Fruit fly (Drosophila melanogaster): Measurements from ENCODE around the gene wnd.
A peak's percentile ranks its signal among the peaks of the same experiment; 100 is the strongest.

wnd gene

DNA sequence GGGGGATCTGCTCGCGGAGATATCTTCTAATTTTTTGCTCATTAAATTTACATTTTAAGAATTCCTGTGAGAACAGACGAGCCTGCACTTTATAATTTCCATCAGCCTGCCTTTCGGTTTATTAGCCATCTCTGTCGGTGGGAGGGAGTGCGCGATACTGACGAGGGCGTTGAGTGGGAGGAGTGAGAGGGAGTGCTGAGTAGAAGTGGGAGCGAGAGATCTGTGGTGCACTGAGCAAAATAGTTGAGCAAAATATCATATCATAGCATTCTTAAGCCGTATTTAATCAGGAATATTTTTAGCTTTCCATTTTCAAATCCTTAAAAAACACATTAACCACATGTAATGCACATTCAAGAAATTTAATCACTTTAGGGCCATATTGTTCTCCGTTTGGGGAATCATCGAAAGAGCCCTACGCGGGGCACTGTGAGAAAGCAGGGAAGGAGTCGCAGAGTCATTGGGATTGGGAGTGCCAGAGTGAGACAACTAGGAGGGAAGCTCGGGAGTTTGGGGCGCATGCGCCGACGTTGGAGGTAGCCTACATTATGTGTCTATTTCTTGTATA, 29.6 kb upstream of the wnd start (continued):
- no peak for TF ChIP-seq Scr (GFP tag; IDR thresholded peaks at IDR 0.05; ENCODE audit: partially characterized antibody)
- 0 out of 2 replicates have a peak, but pooled peaks have one; percentile 9 for TF ChIP-seq CG14441 (GFP tag; IDR thresholded peaks at IDR 0.05)
- no peak for TF ChIP-seq chm (GFP tag; IDR thresholded peaks at IDR 0.05)
- no peak for TF ChIP-seq CG13287 (GFP tag; IDR thresholded peaks at IDR 0.05; ENCODE audit: partially characterized antibody)
- no peak for TF ChIP-seq wek (GFP tag; optimal IDR thresholded peaks at IDR 0.05)
- TF ChIP-seq CG32532 (GFP tag; IDR thresholded peaks at IDR 0.05) = no peak
- no peak for TF ChIP-seq D (optimal IDR thresholded peaks at IDR 0.05)
- TF ChIP-seq D (GFP tag; optimal IDR thresholded peaks at IDR 0.05) = no peak
- no peak for TF ChIP-seq YL-1 (GFP tag; optimal IDR thresholded peaks at IDR 0.05)
- no peak for TF ChIP-seq grn (GFP tag; optimal IDR thresholded peaks at IDR 0.05)
- peak; percentile 85 for TF ChIP-seq Nf-YB (GFP tag; optimal IDR thresholded peaks at IDR 0.05)
- no peak for TF ChIP-seq ato (GFP tag; IDR thresholded peaks at IDR 0.05; ENCODE audit: partially characterized antibody)
- TF ChIP-seq Nf-YC (tag; optimal IDR thresholded peaks at IDR 0.05) = peak; percentile 85

DNA sequence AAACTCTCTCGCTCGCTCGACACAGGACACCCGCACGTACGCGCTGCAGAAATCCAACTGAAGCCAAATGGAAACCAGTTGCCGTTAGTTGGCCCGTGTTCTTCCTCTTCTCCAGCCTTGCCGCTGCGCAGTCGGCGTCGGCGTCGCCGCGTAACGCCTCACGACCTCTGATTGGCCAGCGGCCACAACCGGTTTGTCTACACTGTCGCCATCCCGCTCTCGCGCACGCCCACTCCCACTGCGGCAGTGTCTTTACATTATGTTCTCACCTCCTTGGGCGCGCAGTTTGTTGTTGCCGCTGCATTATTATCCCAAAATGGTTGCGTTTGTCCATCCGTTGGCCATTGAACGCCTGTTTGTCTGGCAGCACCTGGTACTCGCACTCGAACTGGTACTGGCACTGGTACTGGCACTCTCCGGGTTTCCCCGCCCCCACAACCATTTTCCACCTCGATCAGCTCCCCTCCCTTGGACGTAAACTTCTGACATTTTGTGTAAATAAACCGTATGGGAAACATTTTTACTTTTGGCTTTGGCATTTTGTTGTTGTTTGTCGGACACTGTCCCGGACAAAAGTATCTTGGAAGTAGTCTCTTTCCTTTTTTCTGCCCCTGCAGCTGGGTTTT, 28.1 kb upstream of the wnd start, which contains the start of gene tey:
TSS of gene tey (minus strand) at position 500 of the 626 bp plus-strand sequence.
- no peak for TF ChIP-seq CG10565 (GFP tag; optimal IDR thresholded peaks at IDR 0.05)
- TF ChIP-seq mam (GFP tag; optimal IDR thresholded peaks at IDR 0.05) = no peak
- TF ChIP-seq ase (GFP tag; IDR thresholded peaks at IDR 0.05) = no peak
- no peak for TF ChIP-seq fru (optimal IDR thresholded peaks at IDR 0.05)
- TF ChIP-seq CG42726 (GFP tag; IDR thresholded peaks at IDR 0.05; ENCODE audit: partially characterized antibody) = no peak
- TF ChIP-seq CG10654 (GFP tag; optimal IDR thresholded peaks at IDR 0.05) = no peak
- 0 out of 2 replicates have a peak, but pooled peaks have one; percentile 12 for TF ChIP-seq E2f1 (GFP tag; IDR thresholded peaks at IDR 0.05)
- peak; percentile 11 for TF ChIP-seq CG7271 (tag; optimal IDR thresholded peaks at IDR 0.05)
- TF ChIP-seq CG13123 (GFP tag; optimal IDR thresholded peaks at IDR 0.05) = no peak
- TF ChIP-seq CG7928 (GFP tag; optimal IDR thresholded peaks at IDR 0.05) = no peak
- TF ChIP-seq pan (optimal IDR thresholded peaks at IDR 0.05) = no peak
- TF ChIP-seq pan (GFP tag; optimal IDR thresholded peaks at IDR 0.05 in 1 of 2, IDR thresholded peaks at IDR 0.05 in 1 of 2) = peak in 1 of 2 experiments; percentile 39
- no peak for TF ChIP-seq lov (optimal IDR thresholded peaks at IDR 0.05)
- TF ChIP-seq lov (GFP tag; IDR thresholded peaks at IDR 0.05) = 0 out of 3 replicates have a peak, but pooled peaks have one; percentile 11
- TF ChIP-seq CG1832 (GFP tag; optimal IDR thresholded peaks at IDR 0.05) = peak; percentile 89
- TF ChIP-seq CG17385 (GFP tag; optimal IDR thresholded peaks at IDR 0.05) = peak; percentile 90
- peak; percentile 22; the same call in 1 of the 2 replicates for TF ChIP-seq CG8765 (GFP tag; IDR thresholded peaks at IDR 0.05)
- no peak for TF ChIP-seq CG12391 (tag; optimal IDR thresholded peaks at IDR 0.05)
- TF ChIP-seq ro (GFP tag; IDR thresholded peaks at IDR 0.05) = no peak
- TF ChIP-seq wek (GFP tag; optimal IDR thresholded peaks at IDR 0.05) = no peak
- TF ChIP-seq CG18011 (GFP tag; optimal IDR thresholded peaks at IDR 0.05) = no peak
- TF ChIP-seq CG17829 (tag; optimal IDR thresholded peaks at IDR 0.05) = peak; percentile 5
- TF ChIP-seq CG8388 (GFP tag; optimal IDR thresholded peaks at IDR 0.05) = no peak
- peak; percentile 13; the same call in 1 of the 2 replicates for TF ChIP-seq nerfin-2 (GFP tag; IDR thresholded peaks at IDR 0.05; ENCODE audit: partially characterized antibody)
- 0 out of 3 replicates have a peak, but pooled peaks have one; percentile 20 for TF ChIP-seq Opbp (GFP tag; IDR thresholded peaks at IDR 0.05; ENCODE audit: partially characterized antibody)
- TF ChIP-seq rib (GFP tag; IDR thresholded peaks at IDR 0.05) = no peak
- TF ChIP-seq Xbp1 (GFP tag; optimal IDR thresholded peaks at IDR 0.05) = no peak
- TF ChIP-seq Ets97D (GFP tag; optimal IDR thresholded peaks at IDR 0.05) = peak; percentile 0
- TF ChIP-seq Abd-B (GFP tag; optimal IDR thresholded peaks at IDR 0.05) = no peak
- no peak for TF ChIP-seq D19A (tag; optimal IDR thresholded peaks at IDR 0.05)
- peak; percentile 96 for TF ChIP-seq CG10321 (GFP tag; IDR thresholded peaks at IDR 0.05)
- TF ChIP-seq HmgD (GFP tag; optimal IDR thresholded peaks at IDR 0.05) = peak; percentile 15
- no peak for TF ChIP-seq CG6272 (GFP tag; IDR thresholded peaks at IDR 0.05)
- no peak for TF ChIP-seq pita (GFP tag; optimal IDR thresholded peaks at IDR 0.05)
- TF ChIP-seq CG7963 (GFP tag; IDR thresholded peaks at IDR 0.05; ENCODE audit: partially characterized antibody) = no peak
- TF ChIP-seq CG8089 (GFP tag; optimal IDR thresholded peaks at IDR 0.05) = no peak
- no peak for TF ChIP-seq ssp (GFP tag; IDR thresholded peaks at IDR 0.05)

All from whole organism, embryonic.